Fruit fly (Drosophila melanogaster): ENCODE results near the gene pins.

pins gene

DNA sequence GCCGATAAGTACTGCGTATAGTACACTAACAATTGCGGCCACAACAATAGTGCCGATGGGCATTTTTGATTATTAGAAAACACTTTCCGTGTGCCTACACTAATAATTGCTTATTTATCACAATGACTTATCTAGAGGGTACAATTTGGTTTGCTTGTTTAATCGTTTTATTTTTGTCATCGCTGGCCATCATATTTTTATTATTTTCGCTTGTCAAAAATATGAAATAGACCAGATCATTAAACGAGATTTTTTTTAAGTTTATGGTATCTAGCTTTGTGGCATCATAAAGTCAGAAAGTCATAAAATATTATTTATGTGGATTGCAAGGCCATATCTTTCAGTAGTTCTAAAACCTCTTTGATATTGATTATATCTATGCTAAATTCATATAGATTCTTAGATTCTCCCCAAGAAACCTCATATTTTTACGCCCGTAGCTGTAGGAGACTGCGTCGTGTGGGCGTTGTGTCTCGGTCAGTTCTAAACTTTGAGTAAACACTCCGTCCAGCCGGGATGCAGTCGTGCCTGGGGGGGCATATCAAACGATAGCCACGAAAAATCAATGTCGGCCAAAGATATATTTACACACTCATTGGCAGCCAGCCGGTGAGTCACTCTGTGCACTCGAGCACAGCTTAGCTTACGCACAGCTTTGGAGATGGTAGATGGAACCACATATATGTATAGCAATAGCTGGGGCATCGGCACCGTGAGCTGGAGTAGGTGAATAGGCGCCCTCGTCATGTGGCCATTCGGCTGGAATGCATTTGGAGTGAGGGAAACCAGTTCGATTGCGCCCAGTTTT, 22.2 kb downstream of the pins start (continued):
- no peak for TF ChIP-seq Usf (GFP tag; optimal IDR thresholded peaks at IDR 0.05)
- TF ChIP-seq Nf-YB (GFP tag; optimal IDR thresholded peaks at IDR 0.05), result no peak
- peak; percentile 2 for TF ChIP-seq az2 (GFP tag; optimal IDR thresholded peaks at IDR 0.05)
- no peak for TF ChIP-seq CG15601 (tag; optimal IDR thresholded peaks at IDR 0.05)
- no peak for TF ChIP-seq CG3838 (GFP tag; optimal IDR thresholded peaks at IDR 0.05)
- TF ChIP-seq MBD-R2 (GFP tag; IDR thresholded peaks at IDR 0.05), result no peak
- TF ChIP-seq lov (optimal IDR thresholded peaks at IDR 0.05), result no peak
- TF ChIP-seq lov (GFP tag; IDR thresholded peaks at IDR 0.05), result no peak
- no peak for TF ChIP-seq BEAF-32 (GFP tag; optimal IDR thresholded peaks at IDR 0.05)
- TF ChIP-seq CHES-1-like (GFP tag; optimal IDR thresholded peaks at IDR 0.05), result no peak
- no peak for TF ChIP-seq gsb-n (tag; optimal IDR thresholded peaks at IDR 0.05)
- TF ChIP-seq sob (GFP tag; IDR thresholded peaks at IDR 0.05), result no peak
- no peak for TF ChIP-seq jumu (GFP tag; optimal IDR thresholded peaks at IDR 0.05)
- TF ChIP-seq Tbp (GFP tag; optimal IDR thresholded peaks at IDR 0.05), result no peak
- TF ChIP-seq Doc3 (GFP tag; IDR thresholded peaks at IDR 0.05; ENCODE audit: partially characterized antibody), result no peak
- TF ChIP-seq HLHmδ (GFP tag; optimal IDR thresholded peaks at IDR 0.05), result no peak
- no peak for TF ChIP-seq CG31224 (GFP tag; IDR thresholded peaks at IDR 0.05)
- peak; percentile 60; the same call in 2 of the 3 replicates for TF ChIP-seq CG17361 (GFP tag; IDR thresholded peaks at IDR 0.05)
- TF ChIP-seq peb (GFP tag; IDR thresholded peaks at IDR 0.05), result no peak
- TF ChIP-seq CG7745 (tag; optimal IDR thresholded peaks at IDR 0.05), result no peak
- TF ChIP-seq btn (GFP tag; optimal IDR thresholded peaks at IDR 0.05), result no peak
- TF ChIP-seq CG8765 (GFP tag; IDR thresholded peaks at IDR 0.05), result no peak
- no peak for TF ChIP-seq CG8944 (GFP tag; optimal IDR thresholded peaks at IDR 0.05)
- TF ChIP-seq bsh (GFP tag; optimal IDR thresholded peaks at IDR 0.05), result peak; percentile 12 to 54
- no peak for TF ChIP-seq CrebB (tag; optimal IDR thresholded peaks at IDR 0.05)

DNA sequence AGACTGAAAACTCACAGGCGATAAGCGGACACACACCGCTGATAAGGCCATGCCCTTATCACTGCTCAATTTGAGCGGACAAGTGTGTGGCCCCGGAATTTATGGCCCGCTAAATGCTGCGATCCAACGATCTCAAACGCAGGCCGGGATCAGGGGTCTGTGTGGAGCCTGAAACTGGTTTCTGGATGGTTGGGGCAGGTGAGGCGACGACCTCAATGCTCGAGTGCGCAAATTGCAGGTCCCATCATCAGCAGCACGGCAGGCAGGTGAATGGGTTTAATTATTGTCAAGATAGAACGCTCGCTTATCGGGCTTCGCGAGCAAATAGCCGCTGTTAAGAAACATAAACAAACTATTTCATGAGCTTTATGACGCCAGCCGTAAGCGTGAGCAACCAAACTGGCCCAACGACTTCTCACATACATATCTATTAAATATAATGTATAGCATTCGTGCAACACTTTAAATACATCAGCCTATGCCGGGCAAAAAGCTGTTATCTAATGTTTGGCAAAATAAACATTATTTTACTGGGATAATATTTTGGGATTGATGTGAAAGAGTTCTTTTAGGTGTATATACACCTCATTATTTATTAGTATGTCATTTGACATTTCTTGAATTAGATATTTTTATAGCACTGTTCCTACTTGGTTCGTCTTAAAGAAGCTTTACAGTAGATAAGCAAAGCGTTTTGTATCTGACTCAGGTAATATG, 23.1 kb downstream of the pins start:
- TF ChIP-seq CG8924 (tag; optimal IDR thresholded peaks at IDR 0.05) (peak; percentile 23), CG7928 (GFP tag; optimal IDR thresholded peaks at IDR 0.05) (no peak), CG2889 (GFP tag; IDR thresholded peaks at IDR 0.05) (no peak), CG13624 (GFP tag; optimal IDR thresholded peaks at IDR 0.05) (no peak), CG12071 (GFP tag; optimal IDR thresholded peaks at IDR 0.05) (peak; percentile 38), aop (GFP tag; IDR thresholded peaks at IDR 0.05) (no peak), Usf (GFP tag; optimal IDR thresholded peaks at IDR 0.05) (no peak), Hmx (GFP tag; optimal IDR thresholded peaks at IDR 0.05) (no peak), CG9727 (GFP tag; optimal IDR thresholded peaks at IDR 0.05) (no peak), CG7987 (GFP tag; optimal IDR thresholded peaks at IDR 0.05) (no peak), chif (GFP tag; optimal IDR thresholded peaks at IDR 0.05) (no peak), emc (GFP tag; optimal IDR thresholded peaks at IDR 0.05) (no peak), CG18764 (GFP tag; optimal IDR thresholded peaks at IDR 0.05) (no peak), grn (GFP tag; optimal IDR thresholded peaks at IDR 0.05) (peak; percentile 68), CG14667 (GFP tag; IDR thresholded peaks at IDR 0.05) (no peak), CG16863 (GFP tag; optimal IDR thresholded peaks at IDR 0.05) (no peak), hbn (GFP tag; IDR thresholded peaks at IDR 0.05; ENCODE audit: partially characterized antibody) (no peak), Meics (GFP tag; optimal IDR thresholded peaks at IDR 0.05) (peak; percentile 7), fru (optimal IDR thresholded peaks at IDR 0.05) (no peak), az2 (GFP tag; optimal IDR thresholded peaks at IDR 0.05) (no peak), Elba2 (GFP tag; optimal IDR thresholded peaks at IDR 0.05) (no peak), br (optimal IDR thresholded peaks at IDR 0.05) (no peak), HmgZ (tag; optimal IDR thresholded peaks at IDR 0.05) (no peak), CG18476 (GFP tag; optimal IDR thresholded peaks at IDR 0.05) (no peak), tup (GFP tag; optimal IDR thresholded peaks at IDR 0.05) (no peak), CG5953 (GFP tag; IDR thresholded peaks at IDR 0.05) (0 out of 2 replicates have a peak, but pooled peaks have one; percentile 35), kah (GFP tag; optimal IDR thresholded peaks at IDR 0.05) (no peak)

Data from whole organism, embryonic.